ENCODE assay signal across 3 worm cellular contexts in the genomic region with DNA sequence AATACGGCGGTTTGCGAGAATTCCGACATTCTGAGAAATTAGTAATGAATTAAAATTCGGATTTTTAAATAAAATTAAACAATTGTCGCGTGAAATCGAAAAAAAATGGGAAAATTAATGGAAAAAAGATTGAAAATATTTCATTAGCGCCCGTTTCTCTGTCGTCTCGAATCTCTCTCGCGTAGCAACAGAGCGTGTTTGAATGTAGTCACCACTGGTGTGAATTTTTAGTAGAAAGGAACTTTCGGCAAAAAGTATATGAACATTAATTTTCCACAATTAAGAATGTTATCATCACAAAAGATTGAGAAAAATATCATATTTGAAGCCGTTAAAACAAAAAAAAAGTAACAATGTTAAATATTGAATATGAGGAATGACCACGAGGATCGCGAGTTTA.
TF ChIP-seq lines count a peak whose summit lies in the region.

aipl-1 (minus strand) TSS at position 30 of the 400 bp plus-strand sequence.

TF ChIP-seq in whole organism, L2 larva, 48 proteins besides CTCF, POLR2A, EP300 and RAD21 (continued from another document):
- TF ChIP-seq alr-1 (tag; optimal IDR thresholded peaks at IDR 0.05; lab: Kevin White, UChicago) (no peak), unc-39 (tag; optimal IDR thresholded peaks at IDR 0.05; lab: Kevin White, UChicago) (no peak), mdl-1 (tag; optimal IDR thresholded peaks at IDR 0.05; lab: Kevin White, UChicago) (no peak), ceh-82 (tag; optimal IDR thresholded peaks at IDR 0.05; lab: Kevin White, UChicago) (peak; percentile 52), nhr-23 (tag; optimal IDR thresholded peaks at IDR 0.05; lab: Kevin White, UChicago) (no peak), nhr-11 (tag; optimal IDR thresholded peaks at IDR 0.05; lab: Kevin White, UChicago) (no peak), skn-1 (tag; optimal IDR thresholded peaks at IDR 0.05; lab: Kevin White, UChicago) (no peak), peb-1 (tag; optimal IDR thresholded peaks at IDR 0.05; lab: Kevin White, UChicago) (no peak), nhr-25 (tag; optimal IDR thresholded peaks at IDR 0.05; lab: Kevin White, UChicago) (no peak), unc-55 (GFP tag; optimal IDR thresholded peaks at IDR 0.05; lab: Kevin White, UChicago) (peak; percentile 97), egl-27 (tag; optimal IDR thresholded peaks at IDR 0.05; lab: Kevin White, UChicago) (peak; percentile 21), Y55F3AM.14 (GFP tag; optimal IDR thresholded peaks at IDR 0.05; lab: Kevin White, UChicago) (no peak), zag-1 (tag; optimal IDR thresholded peaks at IDR 0.05; lab: Kevin White, UChicago) (peak; percentile 59), lin-13 (GFP tag; optimal IDR thresholded peaks at IDR 0.05; lab: Kevin White, UChicago) (peak; percentile 83), crh-2 (tag; optimal IDR thresholded peaks at IDR 0.05; lab: Kevin White, UChicago) (peak; percentile 79), ztf-1 (GFP tag; conservative IDR thresholded peaks at IDR 0.05; lab: Robert Waterston, UW) (no peak), nhr-129 (tag; optimal IDR thresholded peaks at IDR 0.05; lab: Kevin White, UChicago) (peak; percentile 86), ZK546.5 (tag; optimal IDR thresholded peaks at IDR 0.05; lab: Kevin White, UChicago) (no peak), dmd-4 (tag; optimal IDR thresholded peaks at IDR 0.05; lab: Kevin White, UChicago) (no peak), elt-3 (tag; optimal IDR thresholded peaks at IDR 0.05; lab: Kevin White, UChicago) (no peak), F13H6.1 (tag; optimal IDR thresholded peaks at IDR 0.05; lab: Kevin White, UChicago) (peak; percentile 56), mbf-1 (tag; optimal IDR thresholded peaks at IDR 0.05; lab: Kevin White, UChicago) (no peak), mab-5 (tag; optimal IDR thresholded peaks at IDR 0.05; lab: Kevin White, UChicago) (no peak), nhr-77 (tag; optimal IDR thresholded peaks at IDR 0.05; lab: Kevin White, UChicago) (no peak), C34F6.9 (tag; optimal IDR thresholded peaks at IDR 0.05; lab: Kevin White, UChicago) (peak; percentile 90), sma-9 (GFP tag; optimal IDR thresholded peaks at IDR 0.05; lab: Kevin White, UChicago) (peak; percentile 79), sma-9 (tag; optimal IDR thresholded peaks at IDR 0.05; lab: Kevin White, UChicago) (no peak)
TF ChIP-seq in whole organism, L2 larva: peak in this region for 19.

TF ChIP-seq in whole organism, L4 larva, 104 proteins besides CTCF, POLR2A, EP300 and RAD21 (continued from another document and continues in another):
- TF ChIP-seq madf-9 (GFP tag; conservative IDR thresholded peaks at IDR 0.05; lab: Robert Waterston, UW) (0 out of 2 replicates have a peak, but pooled peaks have one; percentile 11), lin-13 (GFP tag; optimal IDR thresholded peaks at IDR 0.05; lab: Kevin White, UChicago) (peak; percentile 58), nhr-42 (GFP tag; IDR thresholded peaks at IDR 0.05; lab: Robert Waterston, UW) (no peak), lin-39 (tag; optimal IDR thresholded peaks at IDR 0.05; lab: Kevin White, UChicago) (no peak), nhr-102 (tag; optimal IDR thresholded peaks at IDR 0.05; lab: Kevin White, UChicago) (no peak), D1046.2 (GFP tag; IDR thresholded peaks at IDR 0.05; lab: Robert Waterston, UW) (no peak), ztf-11 (tag; optimal IDR thresholded peaks at IDR 0.05; lab: Kevin White, UChicago) (no peak), F26F4.8 (GFP tag; conservative IDR thresholded peaks at IDR 0.05; lab: Robert Waterston, UW) (no peak), aha-1 (tag; lab: Kevin White, UChicago) (no peak), R02D3.7 (tag; optimal IDR thresholded peaks at IDR 0.05; lab: Kevin White, UChicago) (no peak), nhr-28 (tag; optimal IDR thresholded peaks at IDR 0.05; lab: Kevin White, UChicago) (peak; percentile 69), nhr-25 (tag; optimal IDR thresholded peaks at IDR 0.05; lab: Kevin White, UChicago; ENCODE audit: borderline replicate concordance, insufficient read depth) (no peak), lin-15B (tag; optimal IDR thresholded peaks at IDR 0.05; lab: Kevin White, UChicago) (peak; percentile 46), tra-1 (GFP tag; IDR thresholded peaks at IDR 0.05; lab: Robert Waterston, UW) (no peak), zag-1 (tag; optimal IDR thresholded peaks at IDR 0.05; lab: Kevin White, UChicago) (no peak), F10B5.3 (tag; optimal IDR thresholded peaks at IDR 0.05; lab: Kevin White, UChicago) (no peak), pqm-1 (tag; optimal IDR thresholded peaks at IDR 0.05; lab: Kevin White, UChicago) (no peak), ama-1 (optimal IDR thresholded peaks at IDR 0.05; lab: Kevin White, UChicago) (no peak), nhr-11 (tag; optimal IDR thresholded peaks at IDR 0.05; lab: Kevin White, UChicago) (peak; percentile 52), hif-1 (tag; optimal IDR thresholded peaks at IDR 0.05; lab: Kevin White, UChicago) (peak in 1 of 2 experiments; percentile 72), fos-1 (tag; optimal IDR thresholded peaks at IDR 0.05; lab: Kevin White, UChicago) (no peak), mdl-1 (tag; optimal IDR thresholded peaks at IDR 0.05; lab: Kevin White, UChicago) (peak in 1 of 2 experiments; percentile 21), spr-3 (GFP tag; optimal IDR thresholded peaks at IDR 0.05; lab: Kevin White, UChicago) (no peak), arid-1 (GFP tag; conservative IDR thresholded peaks at IDR 0.05; lab: Robert Waterston, UW) (no peak), daf-12 (tag; optimal IDR thresholded peaks at IDR 0.05; lab: Kevin White, UChicago) (no peak), set-16 (GFP tag; IDR thresholded peaks at IDR 0.05; lab: Robert Waterston, UW) (no peak), nhr-237 (tag; optimal IDR thresholded peaks at IDR 0.05; lab: Kevin White, UChicago) (no peak), ceh-82 (tag; optimal IDR thresholded peaks at IDR 0.05; lab: Kevin White, UChicago) (no peak), ceh-62 (tag; optimal IDR thresholded peaks at IDR 0.05; lab: Kevin White, UChicago) (no peak), mes-2 (tag; optimal IDR thresholded peaks at IDR 0.05; lab: Kevin White, UChicago; ENCODE audit: poor library complexity, severe bottlenecking) (peak; percentile 94), F49E8.2 (tag; optimal IDR thresholded peaks at IDR 0.05; lab: Kevin White, UChicago; ENCODE audit: borderline replicate concordance) (no peak), hmg-1.1 (GFP tag; IDR thresholded peaks at IDR 0.05; lab: Robert Waterston, UW) (peak; percentile 43; the same call in 1 of the 2 replicates), mep-1 (tag; optimal IDR thresholded peaks at IDR 0.05; lab: Kevin White, UChicago) (no peak), unc-39 (tag; optimal IDR thresholded peaks at IDR 0.05; lab: Kevin White, UChicago) (no peak), ceh-32 (tag; optimal IDR thresholded peaks at IDR 0.05; lab: Kevin White, UChicago; ENCODE audit: poor library complexity) (no peak), madf-5 (GFP tag; IDR thresholded peaks at IDR 0.05; lab: Robert Waterston, UW) (no peak), dmd-6 (GFP tag; IDR thresholded peaks at IDR 0.05; lab: Robert Waterston, UW) (peak; percentile 39; the same call in 1 of the 2 replicates), ztf-7 (tag; optimal IDR thresholded peaks at IDR 0.05; lab: Kevin White, UChicago) (no peak), mxl-2 (GFP tag; conservative IDR thresholded peaks at IDR 0.05; lab: Robert Waterston, UW) (no peak), lim-7 (GFP tag; IDR thresholded peaks at IDR 0.05; lab: Robert Waterston, UW) (no peak), duxl-1 (tag; optimal IDR thresholded peaks at IDR 0.05; lab: Kevin White, UChicago; ENCODE audit: poor library complexity) (no peak), ZK546.5 (tag; optimal IDR thresholded peaks at IDR 0.05; lab: Kevin White, UChicago) (no peak), hlh-30 (tag; optimal IDR thresholded peaks at IDR 0.05; lab: Kevin White, UChicago; ENCODE audit: insufficient read depth) (peak; percentile 63), nhr-6 (tag; optimal IDR thresholded peaks at IDR 0.05; lab: Kevin White, UChicago) (peak; percentile 97), T26A8.4 (GFP tag; IDR thresholded peaks at IDR 0.05; lab: Robert Waterston, UW) (no peak), hlh-11 (tag; optimal IDR thresholded peaks at IDR 0.05; lab: Kevin White, UChicago) (peak; percentile 31), ceh-28 (tag; optimal IDR thresholded peaks at IDR 0.05; lab: Kevin White, UChicago) (no peak), egl-27 (tag; optimal IDR thresholded peaks at IDR 0.05; lab: Kevin White, UChicago) (no peak), snpc-1.2 (GFP tag; IDR thresholded peaks at IDR 0.05; lab: Robert Waterston, UW) (no peak), dmd-9 (GFP tag; IDR thresholded peaks at IDR 0.05; lab: Robert Waterston, UW) (no peak), cey-2 (tag; optimal IDR thresholded peaks at IDR 0.05; lab: Kevin White, UChicago; ENCODE audit: borderline replicate concordance, insufficient read depth) (no peak), rbr-2 (tag; optimal IDR thresholded peaks at IDR 0.05; lab: Kevin White, UChicago) (peak; percentile 41)

TF ChIP-seq in whole organism, late embryonic, 69 proteins besides CTCF, POLR2A, EP300 and RAD21 (continued from another document):
- TF ChIP-seq syd-9 (tag; optimal IDR thresholded peaks at IDR 0.05; lab: Kevin White, UChicago) (no peak), K02D7.2 (tag; optimal IDR thresholded peaks at IDR 0.05; lab: Kevin White, UChicago) (no peak), ztf-16 (tag; optimal IDR thresholded peaks at IDR 0.05; lab: Kevin White, UChicago) (no peak), nfya-1 (tag; optimal IDR thresholded peaks at IDR 0.05; lab: Kevin White, UChicago) (peak; percentile 35), ceh-18 (tag; optimal IDR thresholded peaks at IDR 0.05; lab: Kevin White, UChicago) (no peak), nhr-232 (tag; optimal IDR thresholded peaks at IDR 0.05; lab: Kevin White, UChicago) (no peak), dve-1 (tag; optimal IDR thresholded peaks at IDR 0.05; lab: Kevin White, UChicago) (no peak), ama-1 (optimal IDR thresholded peaks at IDR 0.05; lab: Kevin White, UChicago) (no peak), pax-1 (tag; optimal IDR thresholded peaks at IDR 0.05; lab: Kevin White, UChicago) (no peak), pros-1 (tag; optimal IDR thresholded peaks at IDR 0.05; lab: Kevin White, UChicago) (no peak), unc-55 (GFP tag; optimal IDR thresholded peaks at IDR 0.05; lab: Kevin White, UChicago) (peak; percentile 7), odd-2 (tag; optimal IDR thresholded peaks at IDR 0.05; lab: Kevin White, UChicago) (no peak), hlh-6 (tag; optimal IDR thresholded peaks at IDR 0.05; lab: Kevin White, UChicago) (no peak), ceh-14 (tag; optimal IDR thresholded peaks at IDR 0.05; lab: Kevin White, UChicago) (peak; percentile 63), lim-6 (tag; optimal IDR thresholded peaks at IDR 0.05; lab: Kevin White, UChicago) (peak; percentile 8), zip-5 (tag; optimal IDR thresholded peaks at IDR 0.05; lab: Kevin White, UChicago) (peak; percentile 11), npax-4 (tag; optimal IDR thresholded peaks at IDR 0.05; lab: Kevin White, UChicago) (no peak), sox-2 (GFP tag; IDR thresholded peaks at IDR 0.05; lab: Robert Waterston, UW) (no peak), ets-4 (tag; optimal IDR thresholded peaks at IDR 0.05; lab: Kevin White, UChicago) (peak; percentile 24), mec-3 (tag; optimal IDR thresholded peaks at IDR 0.05; lab: Kevin White, UChicago; ENCODE audit: borderline replicate concordance) (no peak), tbx-2 (tag; optimal IDR thresholded peaks at IDR 0.05; lab: Kevin White, UChicago) (peak; percentile 78), pat-9 (tag; optimal IDR thresholded peaks at IDR 0.05; lab: Kevin White, UChicago) (no peak), lin-11 (tag; optimal IDR thresholded peaks at IDR 0.05; lab: Kevin White, UChicago) (no peak), madf-2 (tag; optimal IDR thresholded peaks at IDR 0.05; lab: Kevin White, UChicago) (no peak), elt-4 (tag; optimal IDR thresholded peaks at IDR 0.05; lab: Kevin White, UChicago) (no peak), hlh-8 (tag; optimal IDR thresholded peaks at IDR 0.05; lab: Kevin White, UChicago) (no peak), rnt-1 (tag; optimal IDR thresholded peaks at IDR 0.05; lab: Kevin White, UChicago) (peak; percentile 47), pag-3 (tag; optimal IDR thresholded peaks at IDR 0.05; lab: Kevin White, UChicago; ENCODE audit: borderline replicate concordance) (no peak), sdc-2 (tag; optimal IDR thresholded peaks at IDR 0.05; lab: Kevin White, UChicago) (no peak), Y22D7AL.16 (tag; optimal IDR thresholded peaks at IDR 0.05; lab: Kevin White, UChicago) (no peak), F13H6.1 (tag; optimal IDR thresholded peaks at IDR 0.05; lab: Kevin White, UChicago) (no peak), ceh-48 (tag; optimal IDR thresholded peaks at IDR 0.05; lab: Kevin White, UChicago) (no peak), unc-86 (tag; optimal IDR thresholded peaks at IDR 0.05; lab: Kevin White, UChicago) (no peak), ceh-45 (GFP tag; IDR thresholded peaks at IDR 0.05; lab: Robert Waterston, UW) (no peak), fkh-6 (tag; optimal IDR thresholded peaks at IDR 0.05; lab: Kevin White, UChicago) (no peak), ceh-6 (GFP tag; optimal IDR thresholded peaks at IDR 0.05; lab: Kevin White, UChicago) (no peak), gmeb-2 (tag; optimal IDR thresholded peaks at IDR 0.05; lab: Kevin White, UChicago) (no peak), dmd-4 (tag; optimal IDR thresholded peaks at IDR 0.05; lab: Kevin White, UChicago; ENCODE audit: borderline replicate concordance) (no peak), sox-4 (tag; optimal IDR thresholded peaks at IDR 0.05; lab: Kevin White, UChicago) (no peak), fax-1 (tag; optimal IDR thresholded peaks at IDR 0.05; lab: Kevin White, UChicago) (peak; percentile 36), eyg-1 (tag; optimal IDR thresholded peaks at IDR 0.05; lab: Kevin White, UChicago) (no peak), hlh-13 (GFP tag; optimal IDR thresholded peaks at IDR 0.05; lab: Kevin White, UChicago) (no peak), ceh-34 (tag; optimal IDR thresholded peaks at IDR 0.05; lab: Kevin White, UChicago) (peak; percentile 10), che-1 (tag; optimal IDR thresholded peaks at IDR 0.05; lab: Kevin White, UChicago) (no peak), ceh-22 (tag; optimal IDR thresholded peaks at IDR 0.05; lab: Kevin White, UChicago) (no peak)
